Fruit fly (Drosophila melanogaster) whole organism, prepupa: ENCODE results near the gene CG12945.

ENCODE experiments used
- CG10631 ChIP-seq: fragments of 200-800 bp; sonication (Bioruptor generic); optimal IDR thresholded peaks from 2 replicates; lab custom pipeline; 2016; ENCODE audit warnings: missing biosample characterization, missing genetic modification characterization
- CG11902 ChIP-seq: fragments of 200-800 bp; sonication (Bioruptor generic); optimal IDR thresholded peaks from 3 replicates; lab custom pipeline; 2016; ENCODE audit warnings: missing biosample characterization, missing genetic modification characterization
- CG1621 ChIP-seq: fragments of 200-800 bp; sonication (Bioruptor generic); optimal IDR thresholded peaks from 3 replicates; lab custom pipeline; 2018; ENCODE audit warnings: missing biosample characterization, mild to moderate bottlenecking, missing genetic modification characterization
- CG16779 ChIP-seq: fragments of 200-800 bp; sonication (Bioruptor generic); optimal IDR thresholded peaks from 3 replicates; lab custom pipeline; 2017; ENCODE audit warnings: missing biosample characterization, mild to moderate bottlenecking, missing genetic modification characterization
- CG3032 ChIP-seq: fragments of 200-800 bp; optimal IDR thresholded peaks from 2 replicates; lab custom pipeline; 2019; ENCODE audit warnings: missing biosample characterization, mild to moderate bottlenecking, missing genetic modification characterization, moderate library complexity
- CG31627 ChIP-seq: fragments of 200-800 bp; sonication (Bioruptor generic); optimal IDR thresholded peaks from 3 replicates; lab custom pipeline; 2016; ENCODE audit warnings: missing biosample characterization, missing genetic modification characterization
- CG32006 ChIP-seq: fragments of 200-800 bp; sonication (Bioruptor generic); optimal IDR thresholded peaks from 3 replicates; lab custom pipeline; 2017; ENCODE audit warnings: missing biosample characterization, mild to moderate bottlenecking, missing genetic modification characterization
- CG6276 ChIP-seq: fragments of 200-800 bp; sonication (Bioruptor generic); optimal IDR thresholded peaks from 2 replicates; lab custom pipeline; 2017; ENCODE audit warnings: missing biosample characterization, mild to moderate bottlenecking, missing genetic modification characterization
- CG6854 ChIP-seq: fragments of 200-800 bp; sonication (Bioruptor generic); optimal IDR thresholded peaks from 2 replicates; lab custom pipeline; 2017; ENCODE audit warnings: missing biosample characterization, mild to moderate bottlenecking, missing genetic modification characterization
- CG8119 ChIP-seq: fragments of 200-800 bp; sonication (Bioruptor generic); IDR thresholded peaks from 3 replicates; pipeline ENCODE4 v1.3.6; 2022; ENCODE audit warnings: missing biosample characterization, missing genetic modification characterization
- CG8632 ChIP-seq: fragments of 200-800 bp; sonication (Bioruptor generic); optimal IDR thresholded peaks from 3 replicates; lab custom pipeline; 2016; ENCODE audit warnings: missing biosample characterization, missing genetic modification characterization
- CG9139 ChIP-seq: fragments of 200-800 bp; sonication (Bioruptor generic); optimal IDR thresholded peaks from 3 replicates; lab custom pipeline; 2017; ENCODE audit warnings: missing biosample characterization, mild to moderate bottlenecking, missing genetic modification characterization
- Eip78C ChIP-seq: fragments of 200-800 bp; sonication (Bioruptor generic); peaks from one replicate; lab custom pipeline; 2016; ENCODE audit warnings: missing biosample characterization, missing genetic modification characterization
- Ets21C ChIP-seq: fragments of 200-800 bp; sonication (Bioruptor generic); optimal IDR thresholded peaks from 3 replicates; lab custom pipeline; 2016; ENCODE audit warnings: missing biosample characterization, missing genetic modification characterization
- Gug ChIP-seq: fragments of 200-800 bp; sonication (Bioruptor generic); IDR thresholded peaks from 2 replicates; pipeline ENCODE4 v1.3.6; 2022; ENCODE audit warnings: missing biosample characterization, missing genetic modification characterization
- Hr38 ChIP-seq: sonication (Bioruptor generic); optimal IDR thresholded peaks from 2 replicates; lab custom pipeline; 2016; ENCODE audit warnings: missing biosample characterization, missing genetic modification characterization
- Hr39 ChIP-seq: fragments of 200-800 bp; sonication (Bioruptor generic); optimal IDR thresholded peaks from 2 replicates; lab custom pipeline; 2016; ENCODE audit warnings: missing biosample characterization, missing genetic modification characterization
- Hr4 ChIP-seq: fragments of 200-800 bp; sonication (Bioruptor generic); optimal IDR thresholded peaks from 3 replicates; lab custom pipeline; 2016; ENCODE audit warnings: missing biosample characterization, missing genetic modification characterization
- Met ChIP-seq: fragments of 200-800 bp; sonication (Bioruptor generic); optimal IDR thresholded peaks from 3 replicates; lab custom pipeline; 2016; ENCODE audit warnings: missing biosample characterization, missing genetic modification characterization
- Sox102F ChIP-seq: fragments of 200-800 bp; sonication (Bioruptor generic); optimal IDR thresholded peaks from 2 replicates; lab custom pipeline; 2016; ENCODE audit warnings: missing biosample characterization, mild to moderate bottlenecking, missing genetic modification characterization
- Sox15 ChIP-seq: fragments of 200-800 bp; sonication (Bioruptor generic); optimal IDR thresholded peaks from 3 replicates; lab custom pipeline; 2016; ENCODE audit warnings: missing biosample characterization, missing genetic modification characterization
- achi ChIP-seq: fragments of 200-800 bp; sonication (Bioruptor generic); optimal IDR thresholded peaks from 3 replicates; lab custom pipeline; 2016; ENCODE audit warnings: missing biosample characterization, missing genetic modification characterization
- dac ChIP-seq: fragments of 200-800 bp; sonication (Bioruptor generic); optimal IDR thresholded peaks from 2 replicates; lab custom pipeline; 2017; ENCODE audit warnings: missing biosample characterization, mild to moderate bottlenecking, missing genetic modification characterization
- dsx ChIP-seq: fragments of 200-800 bp; optimal IDR thresholded peaks from 3 replicates; lab custom pipeline; 2019; ENCODE audit warnings: missing biosample characterization, mild to moderate bottlenecking, missing genetic modification characterization, moderate library complexity; ENCODE audit not compliant: poor library complexity, severe bottlenecking
- eg ChIP-seq: fragments of 200-800 bp; sonication (Bioruptor generic); IDR thresholded peaks from 3 replicates; pipeline ENCODE4 v1.3.6; 2022; ENCODE audit warnings: missing biosample characterization, missing genetic modification characterization
- esn ChIP-seq: fragments of 200-800 bp; sonication (Bioruptor generic); optimal IDR thresholded peaks from 2 replicates; lab custom pipeline; 2016; ENCODE audit warnings: missing biosample characterization, mild to moderate bottlenecking, missing genetic modification characterization, moderate library complexity
- fd59A ChIP-seq: fragments of 200-800 bp; sonication (Bioruptor generic); optimal IDR thresholded peaks from 2 replicates; lab custom pipeline; 2017; ENCODE audit warnings: missing biosample characterization, mild to moderate bottlenecking, missing genetic modification characterization, missing genetic modification reagents
- net ChIP-seq: fragments of 200-800 bp; sonication (Bioruptor generic); optimal IDR thresholded peaks from 3 replicates; lab custom pipeline; 2016; ENCODE audit warnings: missing biosample characterization, missing genetic modification characterization
- svp ChIP-seq: fragments of 200-800 bp; sonication (Bioruptor generic); peaks from one replicate; lab custom pipeline; 2016; ENCODE audit warnings: missing biosample characterization, missing genetic modification characterization
- topi ChIP-seq: fragments of 200-800 bp; sonication (Bioruptor generic); optimal IDR thresholded peaks from 3 replicates; lab custom pipeline; 2016; ENCODE audit warnings: missing biosample characterization, missing genetic modification characterization
- vri ChIP-seq: fragments of 200-800 bp; sonication (Bioruptor generic); optimal IDR thresholded peaks from 3 replicates; lab custom pipeline; 2016; ENCODE audit warnings: missing biosample characterization, mild to moderate bottlenecking, missing genetic modification characterization

CG12945 gene

DNA sequence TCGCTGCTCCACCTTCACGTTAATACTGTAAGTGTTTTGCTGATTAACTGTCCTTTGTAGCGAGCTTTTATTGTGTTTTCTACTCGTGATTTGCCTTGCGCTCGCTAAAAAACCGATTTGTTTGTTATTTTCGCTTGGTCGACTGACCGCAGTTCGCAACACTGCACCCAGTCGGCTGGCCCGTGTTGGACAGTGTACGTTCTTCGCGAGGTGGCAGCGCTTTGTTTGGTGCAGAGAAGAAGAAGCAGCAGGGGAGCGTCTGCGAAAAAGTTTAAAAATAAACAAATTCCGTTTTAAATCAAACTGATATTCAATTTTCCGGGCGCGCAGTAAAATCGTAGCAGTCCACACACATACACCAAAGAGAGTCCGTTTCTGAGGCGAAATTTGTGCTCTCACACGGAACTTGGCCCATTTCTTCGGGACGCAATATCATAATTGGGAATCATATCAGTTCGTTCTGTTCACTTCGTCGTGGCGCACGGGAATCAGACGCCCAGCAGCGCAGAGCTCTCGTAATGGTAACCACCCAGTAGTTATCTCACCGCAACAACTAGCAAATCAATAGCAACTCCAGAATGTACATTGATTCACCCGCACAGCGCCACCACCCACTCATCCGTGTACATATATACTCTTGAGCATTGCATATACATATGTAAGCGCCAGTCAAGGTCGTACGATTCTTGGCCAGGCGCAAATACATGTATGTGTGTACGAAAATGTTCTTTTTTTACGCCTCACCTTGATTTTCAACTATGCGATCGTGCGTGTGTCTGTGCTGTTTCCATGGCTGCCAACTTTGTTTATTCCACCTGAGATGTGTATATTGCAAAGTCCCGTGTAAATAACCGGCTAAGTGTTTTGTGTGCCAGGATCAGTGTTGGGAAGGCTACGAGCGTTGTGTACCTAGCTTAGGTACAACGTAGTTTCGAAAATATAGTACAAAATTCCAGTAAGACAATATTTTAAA lies 23.1 kb downstream of the CG12945 start, which contains the start of gene Naa80 (continued):
- no peak for TF ChIP-seq CG6276 (GFP tag; lab: Kevin White, UChicago)
- no peak for TF ChIP-seq CG16779 (tag; lab: Kevin White, UChicago)
- peak; percentile 59 for TF ChIP-seq net
- peak; percentile 32 for TF ChIP-seq CG11902 (GFP tag; lab: Kevin White, UChicago)
- TF ChIP-seq Hr38: no peak
- TF ChIP-seq Gug (GFP tag; lab: Robert Waterston, UW): no peak
- no peak for TF ChIP-seq CG6854 (GFP tag; lab: Kevin White, UChicago)
- no peak for TF ChIP-seq Hr4
- TF ChIP-seq vri (GFP tag; lab: Kevin White, UChicago): peak; percentile 60
- TF ChIP-seq dsx: peak; percentile 50
- no peak for TF ChIP-seq dac (GFP tag; lab: Kevin White, UChicago)
- no peak for TF ChIP-seq Ets21C (GFP tag; lab: Kevin White, UChicago)
- peak; percentile 79 for TF ChIP-seq CG31627 (GFP tag; lab: Kevin White, UChicago)
- TF ChIP-seq topi (GFP tag; lab: Kevin White, UChicago): peak; percentile 82
- no peak for TF ChIP-seq Sox102F
- peak; percentile 67 for TF ChIP-seq Hr39 (GFP tag; lab: Kevin White, UChicago)
- peak; percentile 24 for TF ChIP-seq Sox15 (GFP tag; lab: Kevin White, UChicago)

DNA sequence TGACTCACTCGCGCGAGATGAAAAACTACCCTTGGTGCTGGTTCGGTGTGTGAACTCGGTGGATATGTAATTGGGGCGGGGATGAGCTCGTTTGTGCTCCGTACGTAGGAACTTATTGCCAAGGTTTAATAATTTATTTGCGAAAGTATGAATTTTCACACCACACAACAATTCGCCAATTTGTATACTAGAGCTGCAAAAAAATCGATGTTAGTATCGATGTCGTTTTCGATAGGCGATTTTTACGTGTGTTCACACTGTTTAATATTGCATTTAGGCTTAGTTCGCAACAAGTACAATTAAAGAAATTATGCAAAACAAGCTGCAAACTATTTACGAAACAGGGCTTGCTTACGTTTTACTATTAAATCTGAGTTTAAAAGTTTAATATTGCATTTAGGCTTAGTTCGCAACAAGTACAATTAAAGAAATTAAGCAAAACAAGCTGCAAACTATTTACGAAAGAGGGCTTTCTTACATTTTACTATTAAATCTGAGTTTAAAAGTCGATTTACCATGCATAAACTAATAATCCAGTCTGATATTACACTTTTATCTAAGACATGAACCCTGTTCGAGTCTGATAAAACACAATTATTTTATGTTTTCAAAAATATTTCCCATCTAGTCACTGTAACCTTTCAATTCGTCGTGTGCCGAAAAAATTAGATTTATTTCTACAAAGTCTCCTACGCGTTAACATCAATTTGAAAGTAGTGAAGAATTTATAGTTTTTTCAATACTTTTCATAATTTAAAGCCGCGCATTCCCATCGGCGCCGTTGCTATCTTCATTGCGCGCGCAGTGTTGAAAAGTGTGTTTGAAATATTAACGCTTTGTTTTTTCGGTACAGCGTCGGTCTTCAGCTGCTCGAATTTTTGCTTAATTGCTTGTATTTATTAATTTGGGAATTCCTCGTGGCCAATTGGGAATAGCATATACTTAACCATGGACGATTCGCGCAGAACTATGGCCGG lies 27.8 kb downstream of the CG12945 start, which contains the start of the genes Snap24 and CG8478:
TSS of gene Snap24 (minus strand) at position 196 of the 977 bp plus-strand sequence.
TSS of gene CG8478 (plus strand) at position 696 of the 977 bp plus-strand sequence.
- TF ChIP-seq Eip78C: peak; percentile 61
- no peak for TF ChIP-seq Met
- no peak for TF ChIP-seq CG8632 (GFP tag; lab: Kevin White, UChicago)
- no peak for TF ChIP-seq dsx
- TF ChIP-seq CG3032 (tag; lab: Kevin White, UChicago): peak; percentile 13
- peak; percentile 44 for TF ChIP-seq topi (GFP tag; lab: Kevin White, UChicago)
- TF ChIP-seq CG10631 (GFP tag; lab: Kevin White, UChicago): no peak

DNA sequence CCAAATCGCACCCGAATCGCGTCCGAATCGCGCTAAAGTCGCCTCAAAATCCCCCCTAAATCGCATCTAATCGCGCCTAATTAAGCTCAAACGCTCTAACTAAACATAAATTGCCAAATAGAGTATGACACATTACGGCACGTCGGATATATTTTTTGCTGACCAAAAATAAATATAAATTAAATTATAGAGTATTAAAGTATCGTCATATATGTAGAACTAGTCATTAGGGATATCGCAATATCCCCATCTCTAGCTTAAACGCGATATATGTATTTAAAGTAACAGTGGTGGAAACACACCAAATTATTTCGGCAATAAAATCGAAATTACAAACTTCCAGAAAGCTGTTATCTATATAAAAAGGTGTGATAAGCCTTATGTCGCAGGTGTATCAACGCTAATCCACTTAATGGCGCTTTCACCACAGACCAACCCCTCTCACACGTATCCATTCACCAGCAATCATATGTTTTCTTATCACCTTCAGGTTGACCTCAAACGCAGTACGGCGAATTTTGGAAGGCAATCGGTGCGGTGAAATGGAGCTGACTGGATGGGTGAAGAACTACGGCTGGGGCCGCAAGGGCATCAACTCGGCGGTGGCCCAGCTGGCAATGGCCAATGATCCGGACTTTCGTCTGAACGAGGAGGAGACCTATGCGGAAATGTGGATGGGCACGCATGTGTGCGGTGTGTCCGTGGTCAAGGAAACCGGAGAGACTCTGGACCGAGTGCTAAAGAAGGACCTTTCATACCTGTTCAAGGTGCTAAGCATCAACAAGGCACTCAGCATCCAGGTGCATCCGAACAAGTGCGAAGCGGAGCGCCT lies 31.4 kb downstream of the CG12945 start, which contains the start of gene Mpi:
TSS of gene Mpi (plus strand) at position 263 of the 832 bp plus-strand sequence.
- 0 out of 3 replicates have a peak, but pooled peaks have one; percentile 30 for TF ChIP-seq eg (GFP tag; lab: Robert Waterston, UW)
- TF ChIP-seq esn: peak; percentile 34
- TF ChIP-seq CG1621: no peak
- TF ChIP-seq achi: no peak
- no peak for TF ChIP-seq Hr38
- peak; percentile 98 for TF ChIP-seq svp (GFP tag; lab: Kevin White, UChicago)
- no peak for TF ChIP-seq fd59A (GFP tag; lab: Kevin White, UChicago)
- TF ChIP-seq CG8632 (GFP tag; lab: Kevin White, UChicago): no peak
- TF ChIP-seq CG6854 (GFP tag; lab: Kevin White, UChicago): no peak
- no peak for TF ChIP-seq dac (GFP tag; lab: Kevin White, UChicago)
- TF ChIP-seq CG32006 (GFP tag; lab: Kevin White, UChicago): no peak
- no peak for TF ChIP-seq CG9139 (GFP tag; lab: Kevin White, UChicago)
- TF ChIP-seq CG3032 (tag; lab: Kevin White, UChicago): peak; percentile 36
- TF ChIP-seq CG8119 (GFP tag; lab: Robert Waterston, UW): 0 out of 3 replicates have a peak, but pooled peaks have one; percentile 23
